Worm (Caenorhabditis elegans): ENCODE measurements around the gene K09C6.8.

Gene K09C6.8

ce11 chrV:813101-813500 lies 29.9 kb downstream of the K09C6.8 start, which contains the start of gene R13D11.10:
R13D11.10 (minus strand) TSS chrV:813201.
- TF ChIP-seq ets-7 (tag; optimal IDR thresholded peaks at IDR 0.05) (no peak), tbx-11 (GFP tag; IDR thresholded peaks at IDR 0.05) (no peak)

ce11 chrV:810281-810862 lies 32.6 kb downstream of the K09C6.8 start, which contains the start of gene R13D11.4:
R13D11.4 (plus strand) TSS chrV:810812.
- TF ChIP-seq aly-1 (tag; optimal IDR thresholded peaks at IDR 0.05) (no peak), tra-4 (tag; optimal IDR thresholded peaks at IDR 0.05) (no peak), tbx-11 (GFP tag; IDR thresholded peaks at IDR 0.05) (no peak), F13C5.2 (tag; optimal IDR thresholded peaks at IDR 0.05) (no peak), hmg-4 (GFP tag; optimal IDR thresholded peaks at IDR 0.05) (no peak), pes-1 (GFP tag; IDR thresholded peaks at IDR 0.05) (no peak), ama-1 (optimal IDR thresholded peaks at IDR 0.05) (no peak), hmbx-1 (tag; optimal IDR thresholded peaks at IDR 0.05) (no peak), ets-7 (tag; optimal IDR thresholded peaks at IDR 0.05) (no peak), ceh-36 (tag; optimal IDR thresholded peaks at IDR 0.05) (no peak), B0310.2 (tag; optimal IDR thresholded peaks at IDR 0.05) (no peak), scrt-1 (GFP tag; IDR thresholded peaks at IDR 0.05) (no peak), flt-1 (GFP tag; IDR thresholded peaks at IDR 0.05) (no peak), sea-1 (GFP tag; conservative IDR thresholded peaks at IDR 0.05) (no peak)

ce11 chrV:808260-808659 lies 34.8 kb downstream of the K09C6.8 start:
- TF ChIP-seq ets-7 (tag; optimal IDR thresholded peaks at IDR 0.05) (no peak), ceh-13 (GFP tag; optimal IDR thresholded peaks at IDR 0.05) (no peak), tra-4 (tag; optimal IDR thresholded peaks at IDR 0.05) (no peak), ceh-36 (tag; optimal IDR thresholded peaks at IDR 0.05) (no peak), hmg-4 (GFP tag; optimal IDR thresholded peaks at IDR 0.05) (no peak), tbx-11 (GFP tag; IDR thresholded peaks at IDR 0.05) (no peak), pes-1 (GFP tag; IDR thresholded peaks at IDR 0.05) (no peak), B0310.2 (tag; optimal IDR thresholded peaks at IDR 0.05) (no peak)

ce11 chrV:804485-804884 lies 38.5 kb downstream of the K09C6.8 start, which contains the start of gene nhr-270:
nhr-270 (minus strand) TSS chrV:804741.
- TF ChIP-seq ceh-13 (GFP tag; optimal IDR thresholded peaks at IDR 0.05) = no peak
- TF ChIP-seq tbx-37 (GFP tag; conservative IDR thresholded peaks at IDR 0.05) = no peak
- TF ChIP-seq hmg-4 (GFP tag; optimal IDR thresholded peaks at IDR 0.05) = no peak
- no peak for TF ChIP-seq ceh-36 (tag; optimal IDR thresholded peaks at IDR 0.05)
- no peak for TF ChIP-seq B0310.2 (tag; optimal IDR thresholded peaks at IDR 0.05)
- TF ChIP-seq tbx-11 (GFP tag; IDR thresholded peaks at IDR 0.05) = no peak
- no peak for TF ChIP-seq tra-4 (tag; optimal IDR thresholded peaks at IDR 0.05)
- no peak for TF ChIP-seq hmbx-1 (tag; optimal IDR thresholded peaks at IDR 0.05)
- no peak for TF ChIP-seq aly-1 (tag; optimal IDR thresholded peaks at IDR 0.05)
- no peak for TF ChIP-seq scrt-1 (GFP tag; IDR thresholded peaks at IDR 0.05)
- no peak for TF ChIP-seq ama-1 (optimal IDR thresholded peaks at IDR 0.05)

- TF ChIP-seq flt-1 (GFP tag; IDR thresholded peaks at IDR 0.05) (no peak), ceh-36 (tag; optimal IDR thresholded peaks at IDR 0.05) (no peak), scrt-1 (GFP tag; IDR thresholded peaks at IDR 0.05) (no peak), ets-7 (tag; optimal IDR thresholded peaks at IDR 0.05) (no peak), ceh-13 (GFP tag; optimal IDR thresholded peaks at IDR 0.05) (no peak), ama-1 (optimal IDR thresholded peaks at IDR 0.05) (no peak), tra-4 (tag; optimal IDR thresholded peaks at IDR 0.05) (no peak), hmbx-1 (tag; optimal IDR thresholded peaks at IDR 0.05) (no peak), pes-1 (GFP tag; IDR thresholded peaks at IDR 0.05) (no peak), F13C5.2 (tag; optimal IDR thresholded peaks at IDR 0.05) (no peak), B0310.2 (tag; optimal IDR thresholded peaks at IDR 0.05) (no peak), sea-1 (GFP tag; conservative IDR thresholded peaks at IDR 0.05) (no peak), tbx-11 (GFP tag; IDR thresholded peaks at IDR 0.05) (no peak), aly-1 (tag; optimal IDR thresholded peaks at IDR 0.05) (no peak), hnd-1 (tag; optimal IDR thresholded peaks at IDR 0.05) (no peak), tbx-37 (GFP tag; conservative IDR thresholded peaks at IDR 0.05) (no peak), hmg-4 (GFP tag; optimal IDR thresholded peaks at IDR 0.05) (no peak)
These were observed 39.5 kb downstream of the K09C6.8 start for ce11 chrV:803472-803871.

- TF ChIP-seq B0310.2 (tag; optimal IDR thresholded peaks at IDR 0.05) (no peak), ceh-36 (tag; optimal IDR thresholded peaks at IDR 0.05) (no peak), scrt-1 (GFP tag; IDR thresholded peaks at IDR 0.05) (no peak), flt-1 (GFP tag; IDR thresholded peaks at IDR 0.05) (no peak), sea-1 (GFP tag; conservative IDR thresholded peaks at IDR 0.05) (no peak), ceh-13 (GFP tag; optimal IDR thresholded peaks at IDR 0.05) (no peak), F13C5.2 (tag; optimal IDR thresholded peaks at IDR 0.05) (no peak), ets-7 (tag; optimal IDR thresholded peaks at IDR 0.05) (no peak), ama-1 (optimal IDR thresholded peaks at IDR 0.05) (no peak), tbx-11 (GFP tag; IDR thresholded peaks at IDR 0.05) (no peak), pes-1 (GFP tag; IDR thresholded peaks at IDR 0.05) (no peak), aly-1 (tag; optimal IDR thresholded peaks at IDR 0.05) (no peak), tra-4 (tag; optimal IDR thresholded peaks at IDR 0.05) (no peak), tbx-37 (GFP tag; conservative IDR thresholded peaks at IDR 0.05) (no peak), hnd-1 (tag; optimal IDR thresholded peaks at IDR 0.05) (no peak), hmg-4 (GFP tag; optimal IDR thresholded peaks at IDR 0.05) (no peak)
These were observed 40.3 kb downstream of the K09C6.8 start for ce11 chrV:802726-803125.

- TF ChIP-seq pes-1 (GFP tag; IDR thresholded peaks at IDR 0.05) = no peak
These were observed 41.4 kb downstream of the K09C6.8 start for ce11 chrV:801555-802060.

- TF ChIP-seq hnd-1 (tag; optimal IDR thresholded peaks at IDR 0.05) (no peak), hmbx-1 (tag; optimal IDR thresholded peaks at IDR 0.05) (no peak), B0310.2 (tag; optimal IDR thresholded peaks at IDR 0.05) (no peak), tra-4 (tag; optimal IDR thresholded peaks at IDR 0.05) (no peak), tbx-37 (GFP tag; conservative IDR thresholded peaks at IDR 0.05) (no peak), ets-7 (tag; optimal IDR thresholded peaks at IDR 0.05) (no peak), flt-1 (GFP tag; IDR thresholded peaks at IDR 0.05) (no peak), tbx-11 (GFP tag; IDR thresholded peaks at IDR 0.05) (no peak), ceh-13 (GFP tag; optimal IDR thresholded peaks at IDR 0.05) (no peak), pes-1 (GFP tag; IDR thresholded peaks at IDR 0.05) (no peak), ama-1 (optimal IDR thresholded peaks at IDR 0.05) (no peak), hmg-4 (GFP tag; optimal IDR thresholded peaks at IDR 0.05) (no peak), F13C5.2 (tag; optimal IDR thresholded peaks at IDR 0.05) (no peak), ceh-36 (tag; optimal IDR thresholded peaks at IDR 0.05) (no peak), sea-1 (GFP tag; conservative IDR thresholded peaks at IDR 0.05) (no peak), aly-1 (tag; optimal IDR thresholded peaks at IDR 0.05) (no peak), scrt-1 (GFP tag; IDR thresholded peaks at IDR 0.05) (no peak)
These were observed 42.7 kb downstream of the K09C6.8 start for ce11 chrV:800271-800670.

All from whole organism, early embryonic.